Worm (Caenorhabditis elegans) whole organism, L4 larva: Measurements from ENCODE around the gene F53E4.1.

Source experiments
- fkh-10 ChIP-seq: fragments of 150-350 bp; optimal IDR thresholded peaks from 2 replicates; lab custom pipeline; 2014; ENCODE audit warnings: missing biosample characterization, missing genetic modification reagents, missing genetic modification characterization
- nhr-237 ChIP-seq: sonication (generic microtip); optimal IDR thresholded peaks from 2 replicates; lab custom pipeline; 2017; ENCODE audit warnings: missing biosample characterization, missing genetic modification characterization
- nhr-28 ChIP-seq: fragments of 150-350 bp; optimal IDR thresholded peaks from 2 replicates; lab custom pipeline; 2014; ENCODE audit warnings: missing biosample characterization, missing genetic modification characterization
- set-16 ChIP-seq: fragments of 200-800 bp; sonication (Bioruptor generic); IDR thresholded peaks from 2 replicates; pipeline ENCODE4 v1.3.6; 2022; ENCODE audit warnings: missing genetic modification reagents, missing genetic modification characterization, missing compliant biosample characterization
- tra-1 ChIP-seq: fragments of 200-800 bp; sonication (Bioruptor generic); IDR thresholded peaks from 2 replicates; pipeline ENCODE4 v1.3.6; 2022; ENCODE audit warnings: missing genetic modification reagents, missing genetic modification characterization, missing compliant biosample characterization
- zip-11 ChIP-seq: fragments of 200-800 bp; sonication (Bioruptor generic); IDR thresholded peaks from 2 replicates; pipeline ENCODE4 v1.3.6; 2022; ENCODE audit warnings: missing genetic modification characterization, missing compliant biosample characterization

- TF ChIP-seq fkh-10 (GFP tag; lab: Kevin White, UChicago) (no peak), zip-11 (no peak), tra-1 (GFP tag; lab: Robert Waterston, UW) (no peak), nhr-237 (tag; lab: Kevin White, UChicago) (no peak), nhr-28 (no peak), set-16 (GFP tag; lab: Robert Waterston, UW) (no peak)
Measured at ce11 chrV:15625561-15625960, 42.5 kb downstream of the F53E4.1 start, which contains the start of gene C55A1.11.
